Worm (Caenorhabditis elegans) whole organism, young adult: ENCODE measurements around the gene F56C3.9.
A peak's percentile ranks its signal among the peaks of the same experiment; 100 is the strongest.

Experiments used
- C06A6.2 ChIP-seq: fragments of 200-800 bp; sonication (Bioruptor generic); conservative IDR thresholded peaks from 2 replicates; pipeline ENCODE4 v1.3.6; 2022; ENCODE audit warnings: missing genetic modification characterization, missing compliant biosample characterization
- K11D2.4 ChIP-seq: fragments of 200-800 bp; sonication (Bioruptor generic); IDR thresholded peaks from 2 replicates; pipeline ENCODE4 v1.3.6; 2022; ENCODE audit warnings: missing genetic modification reagents, missing genetic modification characterization, missing compliant biosample characterization
- K12H6.12 ChIP-seq: fragments of 200-800 bp; sonication (Bioruptor generic); optimal IDR thresholded peaks from 2 replicates; lab custom pipeline; 2018; ENCODE audit warnings: mild to moderate bottlenecking, missing genetic modification characterization, missing compliant biosample characterization
- T26A5.8 ChIP-seq: sonication (generic microtip); optimal IDR thresholded peaks from 2 replicates; lab custom pipeline; 2016; ENCODE audit warnings: missing genetic modification characterization, missing compliant biosample characterization
- Y67H2A.10 ChIP-seq: fragments of 200-800 bp; sonication (Bioruptor generic); conservative IDR thresholded peaks from 2 replicates; pipeline ENCODE4 v1.3.6; 2022; ENCODE audit warnings: missing genetic modification reagents, missing genetic modification characterization, missing compliant biosample characterization
- ZK185.1 ChIP-seq: sonication (generic microtip); optimal IDR thresholded peaks from 2 replicates; lab custom pipeline; 2016; ENCODE audit warnings: mild to moderate bottlenecking, missing genetic modification characterization, missing compliant biosample characterization; ENCODE audit not compliant: poor library complexity, severe bottlenecking
- akir-1 ChIP-seq: fragments of 200-800 bp; sonication (Bioruptor generic); optimal IDR thresholded peaks from 2 replicates; lab custom pipeline; 2018; ENCODE audit warnings: mild to moderate bottlenecking, missing genetic modification characterization, moderate library complexity, missing compliant biosample characterization
- ama-1 ChIP-seq, 3 experiments: fragments of 150-350 bp in 1 of 3; sonication (generic microtip) in 2 of 3; optimal IDR thresholded peaks; 2 replicates each; lab custom pipeline; 2014 to 2018; ENCODE audit warnings: missing biosample characterization in 2 of 3, missing genetic modification characterization in 2 of 3, missing genetic modification reagents in 2 of 3
- aptf-3 ChIP-seq: fragments of 200-800 bp; sonication (Bioruptor generic); IDR thresholded peaks from 2 replicates; pipeline ENCODE4 v1.3.6; 2022; ENCODE audit warnings: missing genetic modification characterization, missing compliant biosample characterization
- athp-1 ChIP-seq: sonication (generic microtip); optimal IDR thresholded peaks from 2 replicates; lab custom pipeline; 2017; ENCODE audit warnings: mild to moderate bottlenecking, missing genetic modification characterization, missing compliant biosample characterization
- attf-3 ChIP-seq: fragments of 200-800 bp; sonication (Bioruptor generic); conservative IDR thresholded peaks from 2 replicates; pipeline ENCODE4 v1.3.6; 2022; ENCODE audit warnings: missing genetic modification reagents, missing genetic modification characterization, missing compliant biosample characterization
- bed-2 ChIP-seq: fragments of 200-800 bp; sonication (Bioruptor generic); IDR thresholded peaks from 2 replicates; pipeline ENCODE4 v1.3.6; 2022; ENCODE audit warnings: missing genetic modification reagents, missing genetic modification characterization, missing compliant biosample characterization
- ccch-3 ChIP-seq: fragments of 200-800 bp; sonication (Bioruptor generic); optimal IDR thresholded peaks from 2 replicates; lab custom pipeline; 2018; ENCODE audit warnings: mild to moderate bottlenecking, missing genetic modification characterization, missing compliant biosample characterization
- ceh-100 ChIP-seq: fragments of 200-800 bp; sonication (Bioruptor generic); IDR thresholded peaks from 2 replicates; pipeline ENCODE4 v1.3.6; 2022; ENCODE audit warnings: missing genetic modification reagents, missing genetic modification characterization, missing compliant biosample characterization
- ceh-27 ChIP-seq: fragments of 200-800 bp; sonication (Bioruptor generic); optimal IDR thresholded peaks from 2 replicates; lab custom pipeline; 2018; ENCODE audit warnings: mild to moderate bottlenecking, missing genetic modification characterization, moderate library complexity, missing compliant biosample characterization
- ceh-40 ChIP-seq: fragments of 200-800 bp; sonication (Bioruptor generic); IDR thresholded peaks from 2 replicates; pipeline ENCODE4 v1.3.6; 2022; ENCODE audit warnings: missing genetic modification characterization, missing compliant biosample characterization
- ceh-91 ChIP-seq: fragments of 200-800 bp; sonication (Bioruptor generic); IDR thresholded peaks from 2 replicates; pipeline ENCODE4 v1.3.6; 2022; ENCODE audit warnings: missing genetic modification reagents, missing genetic modification characterization, missing compliant biosample characterization
- chd-7 ChIP-seq: sonication (generic microtip); optimal IDR thresholded peaks from 2 replicates; lab custom pipeline; 2016; ENCODE audit warnings: mild to moderate bottlenecking, missing genetic modification characterization, moderate library complexity, missing compliant biosample characterization
- dpff-1 ChIP-seq: sonication (generic microtip); optimal IDR thresholded peaks from 2 replicates; lab custom pipeline; 2017; ENCODE audit warnings: mild to moderate bottlenecking, missing genetic modification characterization, missing compliant biosample characterization
- dpl-1 ChIP-seq: fragments of 150-350 bp; optimal IDR thresholded peaks from 2 replicates; lab custom pipeline; 2014; ENCODE audit warnings: missing biosample characterization, missing genetic modification reagents, missing genetic modification characterization
- efl-1 ChIP-seq: fragments of 150-350 bp; optimal IDR thresholded peaks from 2 replicates; lab custom pipeline; 2014; ENCODE audit warnings: missing biosample characterization, missing genetic modification reagents, missing genetic modification characterization
- egrh-3 ChIP-seq: fragments of 200-800 bp; sonication (Bioruptor generic); IDR thresholded peaks from 2 replicates; pipeline ENCODE4 v1.3.6; 2022; ENCODE audit warnings: missing genetic modification reagents, missing genetic modification characterization, missing compliant biosample characterization
- ekl-4 ChIP-seq: fragments of 200-800 bp; sonication (Bioruptor generic); IDR thresholded peaks from 2 replicates; pipeline ENCODE4 v1.3.6; 2022; ENCODE audit warnings: missing genetic modification reagents, missing genetic modification characterization, missing compliant biosample characterization
- fkh-3 ChIP-seq: sonication (generic microtip); optimal IDR thresholded peaks from 2 replicates; lab custom pipeline; 2016; ENCODE audit warnings: mild to moderate bottlenecking, missing genetic modification characterization, missing compliant biosample characterization
- him-1 ChIP-seq: sonication (generic microtip); optimal IDR thresholded peaks from 2 replicates; lab custom pipeline; 2016; ENCODE audit warnings: missing genotype, missing genetic modification reagents, missing genetic modification characterization, missing compliant biosample characterization
- hmg-20 ChIP-seq: fragments of 200-800 bp; sonication (Bioruptor generic); IDR thresholded peaks from 2 replicates; pipeline ENCODE4 v1.3.6; 2022; ENCODE audit warnings: missing genetic modification reagents, missing genetic modification characterization, missing compliant biosample characterization
- hsf-1 ChIP-seq: fragments of 200-800 bp; sonication (Bioruptor generic); IDR thresholded peaks from 2 replicates; pipeline ENCODE4 v1.3.6; 2022; ENCODE audit warnings: missing genetic modification reagents, missing genetic modification characterization, missing compliant biosample characterization
- lag-1 ChIP-seq: fragments of 200-800 bp; sonication (Bioruptor generic); IDR thresholded peaks from 2 replicates; pipeline ENCODE4 v1.3.6; 2022; ENCODE audit warnings: missing genetic modification reagents, missing genetic modification characterization, missing compliant biosample characterization
- let-526 ChIP-seq: fragments of 200-800 bp; sonication (Bioruptor generic); IDR thresholded peaks from 2 replicates; pipeline ENCODE4 v1.3.6; 2022; ENCODE audit warnings: missing genetic modification reagents, missing genetic modification characterization, missing compliant biosample characterization
- lin-26 ChIP-seq: fragments of 200-800 bp; sonication (Bioruptor generic); IDR thresholded peaks from 2 replicates; pipeline ENCODE4 v1.3.6; 2022; ENCODE audit warnings: missing genetic modification reagents, missing genetic modification characterization, missing compliant biosample characterization
- lin-35 ChIP-seq, 3 experiments: fragments of 150-350 bp in 2 of 3; sonication (generic microtip) in 1 of 3; optimal IDR thresholded peaks; 2 replicates each; lab custom pipeline; 2014 to 2018; ENCODE audit warnings: missing biosample characterization in 3 of 3, missing genetic modification characterization in 3 of 3, missing genetic modification reagents in 3 of 3
- lir-1 ChIP-seq: fragments of 200-800 bp; sonication (Bioruptor generic); conservative IDR thresholded peaks from 2 replicates; pipeline ENCODE4 v1.3.6; 2022; ENCODE audit warnings: missing genetic modification reagents, missing genetic modification characterization, missing compliant biosample characterization
- lsl-1 ChIP-seq: fragments of 200-800 bp; sonication (Bioruptor generic); optimal IDR thresholded peaks from 2 replicates; lab custom pipeline; 2018; ENCODE audit warnings: mild to moderate bottlenecking, missing genetic modification characterization, moderate library complexity, missing compliant biosample characterization
- madf-10 ChIP-seq: sonication (generic microtip); optimal IDR thresholded peaks from 2 replicates; lab custom pipeline; 2016; ENCODE audit warnings: mild to moderate bottlenecking, missing genetic modification characterization, missing compliant biosample characterization
- madf-6 ChIP-seq: fragments of 200-800 bp; sonication (Bioruptor generic); IDR thresholded peaks from 2 replicates; pipeline ENCODE4 v1.3.6; 2022; ENCODE audit warnings: missing genetic modification reagents, missing genetic modification characterization, missing compliant biosample characterization
- nfya-2 ChIP-seq: fragments of 200-800 bp; sonication (Bioruptor generic); IDR thresholded peaks from 2 replicates; pipeline ENCODE4 v1.3.6; 2022; ENCODE audit warnings: missing genetic modification reagents, missing genetic modification characterization, missing compliant biosample characterization
- nhr-120 ChIP-seq: fragments of 200-800 bp; sonication (Bioruptor generic); IDR thresholded peaks from 2 replicates; pipeline ENCODE4 v1.3.6; 2022; ENCODE audit warnings: missing genetic modification characterization, missing compliant biosample characterization
- nhr-80 ChIP-seq: sonication (generic microtip); optimal IDR thresholded peaks from 2 replicates; lab custom pipeline; 2016; ENCODE audit warnings: missing genetic modification characterization, missing compliant biosample characterization
- rpc-1 ChIP-seq, 2 experiments: fragments of 150-350 bp in 1 of 2; sonication (generic microtip) in 1 of 2; optimal IDR thresholded peaks; 2 replicates each; lab custom pipeline; 2014 to 2018; ENCODE audit warnings: missing biosample characterization in 1 of 2, missing genetic modification characterization in 1 of 2, missing genetic modification reagents in 1 of 2, missing genotype in 1 of 2
- sea-2 ChIP-seq: fragments of 200-800 bp; sonication (Bioruptor generic); IDR thresholded peaks from 2 replicates; pipeline ENCODE4 v1.3.6; 2022; ENCODE audit warnings: missing genetic modification characterization, missing compliant biosample characterization
- snpc-1.1 ChIP-seq: sonication (generic microtip); optimal IDR thresholded peaks from 2 replicates; lab custom pipeline; 2017; ENCODE audit warnings: missing genetic modification characterization, mild to moderate bottlenecking, missing compliant biosample characterization, antibody characterized with exemption, moderate library complexity, missing genotype, missing genetic modification reagents; ENCODE audit not compliant: insufficient read depth
- sptf-2 ChIP-seq: fragments of 200-800 bp; sonication (Bioruptor generic); optimal IDR thresholded peaks from 2 replicates; lab custom pipeline; 2018; ENCODE audit warnings: mild to moderate bottlenecking, missing genetic modification characterization, missing compliant biosample characterization
- tbp1 ChIP-seq: fragments of 200-800 bp; sonication (Bioruptor generic); optimal IDR thresholded peaks from 2 replicates; lab custom pipeline; 2018; ENCODE audit warnings: mild to moderate bottlenecking, missing genetic modification characterization, missing compliant biosample characterization
- tbx-9 ChIP-seq: sonication (generic microtip); optimal IDR thresholded peaks from 2 replicates; lab custom pipeline; 2016; ENCODE audit warnings: borderline replicate concordance, missing genetic modification characterization, inconsistent platforms, missing compliant biosample characterization
- unc-130 ChIP-seq: sonication (generic microtip); optimal IDR thresholded peaks from 2 replicates; lab custom pipeline; 2016; ENCODE audit warnings: missing genetic modification reagents, missing genetic modification characterization, missing compliant biosample characterization
- unc-62 ChIP-seq: fragments of 150-350 bp; optimal IDR thresholded peaks from 2 replicates; lab custom pipeline; 2014; ENCODE audit warnings: missing biosample characterization, missing genetic modification reagents, missing genetic modification characterization
- ztf-25 ChIP-seq: fragments of 200-800 bp; sonication (Bioruptor generic); IDR thresholded peaks from 2 replicates; pipeline ENCODE4 v1.3.6; 2022; ENCODE audit warnings: missing genetic modification reagents, missing genetic modification characterization, missing compliant biosample characterization
- ztf-6 ChIP-seq: fragments of 200-800 bp; sonication (Bioruptor generic); IDR thresholded peaks from 2 replicates; pipeline ENCODE4 v1.3.6; 2022; ENCODE audit warnings: missing genetic modification reagents, missing genetic modification characterization, missing compliant biosample characterization

The F56C3.9 gene

ce11 chrX:1389382-1389983 is 4.3 kb downstream of the F56C3.9 start (continued):
- TF ChIP-seq dpl-1 (GFP tag; lab: Kevin White, UChicago), result no peak
- no peak for TF ChIP-seq madf-6 (GFP tag; lab: Robert Waterston, UW)
- 0 out of 2 replicates have a peak, but pooled peaks have one; percentile 30 for TF ChIP-seq lag-1 (GFP tag; lab: Robert Waterston, UW)
- 0 out of 2 replicates have a peak, but pooled peaks have one; percentile 30 for TF ChIP-seq lin-26 (GFP tag; lab: Robert Waterston, UW)
- TF ChIP-seq ceh-91 (GFP tag; lab: Robert Waterston, UW), result no peak
- TF ChIP-seq ceh-27 (GFP tag; lab: Kevin White, UChicago), result peak; percentile 95
- peak; percentile 87 for TF ChIP-seq C06A6.2
- TF ChIP-seq Y67H2A.10 (GFP tag; lab: Robert Waterston, UW), result no peak
- no peak for TF ChIP-seq lir-1 (GFP tag; lab: Robert Waterston, UW)
- TF ChIP-seq sptf-2 (GFP tag; lab: Kevin White, UChicago), result no peak
- TF ChIP-seq athp-1, result no peak
- no peak; the same call in 1 of the 2 replicates for TF ChIP-seq ceh-100
- TF ChIP-seq lsl-1 (GFP tag; lab: Kevin White, UChicago), result no peak
- no peak for TF ChIP-seq dpff-1
- TF ChIP-seq snpc-1.1, result no peak
- no peak for TF ChIP-seq nfya-2 (GFP tag; lab: Robert Waterston, UW)
- TF ChIP-seq aptf-3 (GFP tag; lab: Robert Waterston, UW), result no peak
- no peak for TF ChIP-seq him-1 (tag; lab: Kevin White, UChicago)
- TF ChIP-seq T26A5.8 (tag; lab: Kevin White, UChicago), result no peak
- TF ChIP-seq madf-10 (tag; lab: Kevin White, UChicago), result peak; percentile 91
- no peak for TF ChIP-seq efl-1 (GFP tag; lab: Kevin White, UChicago)
- TF ChIP-seq lin-35 (GFP tag; optimal IDR thresholded peaks at IDR 0.05; lab: Kevin White, UChicago), result peak in 2 of 3 experiments; percentile 48 to 95
- no peak for TF ChIP-seq fkh-3
- no peak for TF ChIP-seq rpc-1 (optimal IDR thresholded peaks at IDR 0.05; lab: Kevin White, UChicago)
- no peak for TF ChIP-seq rpc-1 (tag; optimal IDR thresholded peaks at IDR 0.05; lab: Kevin White, UChicago)
- no peak for TF ChIP-seq attf-3 (GFP tag; lab: Robert Waterston, UW)
- TF ChIP-seq chd-7, result peak; percentile 62
- TF ChIP-seq ekl-4, result peak; percentile 60
- peak; percentile 27 for TF ChIP-seq ccch-3 (GFP tag; lab: Kevin White, UChicago)
- no peak for TF ChIP-seq unc-130 (GFP tag; lab: Kevin White, UChicago)
- peak; percentile 66 for TF ChIP-seq nhr-80 (tag; lab: Kevin White, UChicago)
- TF ChIP-seq ama-1 (optimal IDR thresholded peaks at IDR 0.05; lab: Kevin White, UChicago), result no peak
- no peak for TF ChIP-seq ama-1 (GFP tag; optimal IDR thresholded peaks at IDR 0.05; lab: Kevin White, UChicago)
- TF ChIP-seq ceh-40 (GFP tag; lab: Robert Waterston, UW), result no peak
- peak; percentile 74 for TF ChIP-seq K12H6.12 (tag; lab: Kevin White, UChicago)
- TF ChIP-seq K11D2.4 (GFP tag; lab: Robert Waterston, UW), result peak; percentile 96
- no peak for TF ChIP-seq tbx-9
- TF ChIP-seq egrh-3 (GFP tag; lab: Robert Waterston, UW), result no peak
- no peak for TF ChIP-seq nhr-120 (GFP tag; lab: Robert Waterston, UW)
- TF ChIP-seq hsf-1 (GFP tag; lab: Robert Waterston, UW), result no peak
- no peak for TF ChIP-seq bed-2 (GFP tag; lab: Robert Waterston, UW)
- TF ChIP-seq let-526 (GFP tag; lab: Robert Waterston, UW), result peak; percentile 64; the same call in 1 of the 2 replicates
- TF ChIP-seq ztf-6 (GFP tag; lab: Robert Waterston, UW), result no peak
- TF ChIP-seq ztf-25, result no peak
- TF ChIP-seq sea-2 (GFP tag; lab: Robert Waterston, UW), result no peak
- TF ChIP-seq tbp1, result peak; percentile 70
- peak; percentile 23 for TF ChIP-seq akir-1 (GFP tag; lab: Kevin White, UChicago)
- peak; percentile 98 for TF ChIP-seq ZK185.1 (tag; lab: Kevin White, UChicago)
- TF ChIP-seq hmg-20 (GFP tag; lab: Robert Waterston, UW), result peak; percentile 90
- no peak for TF ChIP-seq unc-62 (GFP tag; lab: Kevin White, UChicago)
